Fruit fly (Drosophila melanogaster): ENCODE data around the gene ND-51.

ND-51 gene

DNA sequence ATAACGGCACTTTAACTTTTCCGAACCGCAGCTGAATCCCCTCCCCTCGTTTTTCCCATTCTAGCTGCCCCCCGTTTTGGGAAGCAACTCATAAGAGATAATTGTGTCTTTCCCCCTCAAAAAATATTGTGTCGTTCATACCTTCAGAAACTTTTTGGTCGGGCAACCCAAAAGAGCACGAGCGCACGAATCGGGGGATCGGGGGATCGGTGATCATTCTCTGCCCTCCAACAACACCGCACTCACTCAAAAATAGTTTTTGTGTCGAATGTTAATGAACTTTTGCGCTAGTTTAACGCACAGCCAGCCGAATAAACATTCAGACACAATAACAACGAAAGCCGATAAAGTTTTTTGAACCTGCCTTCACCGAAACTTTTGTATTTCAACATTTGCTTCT lies 27.8 kb upstream of the ND-51 start (continued):
- TF ChIP-seq Hr78 (GFP tag; optimal IDR thresholded peaks at IDR 0.05) (peak in 1 of 2 experiments; percentile 77), CG9932 (GFP tag; IDR thresholded peaks at IDR 0.05) (no peak), CG10543 (GFP tag; optimal IDR thresholded peaks at IDR 0.05) (peak; percentile 68), CG18619 (GFP tag; optimal IDR thresholded peaks at IDR 0.05) (no peak), PHDP (tag; optimal IDR thresholded peaks at IDR 0.05) (no peak), chm (GFP tag; IDR thresholded peaks at IDR 0.05) (0 out of 2 replicates have a peak, but pooled peaks have one; percentile 27), chinmo (GFP tag; IDR thresholded peaks at IDR 0.05; ENCODE audit: partially characterized antibody) (peak; percentile 86; the same call in 2 of the 4 replicates), CG2199 (GFP tag; IDR thresholded peaks at IDR 0.05) (0 out of 3 replicates have a peak, but pooled peaks have one; percentile 41), Dfd (GFP tag; optimal IDR thresholded peaks at IDR 0.05) (no peak), Mes4 (GFP tag; optimal IDR thresholded peaks at IDR 0.05) (no peak), CG34376 (GFP tag; optimal IDR thresholded peaks at IDR 0.05) (peak; percentile 62), wor (GFP tag; IDR thresholded peaks at IDR 0.05) (no peak), CG13894 (tag; optimal IDR thresholded peaks at IDR 0.05) (peak; percentile 28), ci (GFP tag; IDR thresholded peaks at IDR 0.05) (peak; percentile 26; the same call in 1 of the 3 replicates), cwo (GFP tag; optimal IDR thresholded peaks at IDR 0.05) (peak; percentile 68), yki (optimal IDR thresholded peaks at IDR 0.05) (no peak), Blimp-1 (GFP tag; optimal IDR thresholded peaks at IDR 0.05) (peak; percentile 69), CG42726 (GFP tag; IDR thresholded peaks at IDR 0.05; ENCODE audit: partially characterized antibody) (peak; percentile 56; the same call in 1 of the 2 replicates), Aef1 (GFP tag; IDR thresholded peaks at IDR 0.05) (peak; percentile 64), CG8388 (GFP tag; optimal IDR thresholded peaks at IDR 0.05) (no peak), CG8290 (GFP tag; optimal IDR thresholded peaks at IDR 0.05) (no peak), CG8290 (tag; optimal IDR thresholded peaks at IDR 0.05) (peak in 1 of 2 experiments; percentile 30), vnd (GFP tag; IDR thresholded peaks at IDR 0.05; ENCODE audit: partially characterized antibody) (no peak), sqz (GFP tag; optimal IDR thresholded peaks at IDR 0.05) (peak; percentile 15), pan (optimal IDR thresholded peaks at IDR 0.05) (no peak), pan (GFP tag; optimal IDR thresholded peaks at IDR 0.05 in 1 of 2, IDR thresholded peaks at IDR 0.05 in 1 of 2) (peak in 1 of 2 experiments; percentile 20), Bgb (GFP tag; IDR thresholded peaks at IDR 0.05; ENCODE audit: partially characterized antibody) (peak; percentile 16; the same call in 1 of the 2 replicates), bigmax (GFP tag; optimal IDR thresholded peaks at IDR 0.05) (no peak), Adf1 (GFP tag; IDR thresholded peaks at IDR 0.05) (peak; percentile 59; the same call in 1 of the 2 replicates), Lim3 (GFP tag; IDR thresholded peaks at IDR 0.05) (no peak), rib (GFP tag; IDR thresholded peaks at IDR 0.05) (peak; percentile 69; the same call in 1 of the 2 replicates), vfl (GFP tag; optimal IDR thresholded peaks at IDR 0.05) (no peak), B-H2 (GFP tag; optimal IDR thresholded peaks at IDR 0.05) (peak; percentile 16), ftz-f1 (GFP tag; optimal IDR thresholded peaks at IDR 0.05) (peak; percentile 27), grau (tag; optimal IDR thresholded peaks at IDR 0.05) (no peak)

dm6 chr2L:6089604-6090198 lies 27.1 kb upstream of the ND-51 start:
- TF ChIP-seq tx (GFP tag; optimal IDR thresholded peaks at IDR 0.05), result no peak
- no peak for TF ChIP-seq trh (GFP tag; optimal IDR thresholded peaks at IDR 0.05)
- TF ChIP-seq CG7271 (tag; optimal IDR thresholded peaks at IDR 0.05), result no peak
- no peak for TF ChIP-seq CG1024 (GFP tag; IDR thresholded peaks at IDR 0.05)
- no peak for TF ChIP-seq dati (GFP tag; IDR thresholded peaks at IDR 0.05)
- no peak for TF ChIP-seq Dbx (GFP tag; IDR thresholded peaks at IDR 0.05)
- peak; percentile 80 for TF ChIP-seq GATAe (GFP tag; conservative IDR thresholded peaks at IDR 0.05)
- peak; percentile 68 for TF ChIP-seq exex (tag; optimal IDR thresholded peaks at IDR 0.05)
- no peak for TF ChIP-seq CG15073 (GFP tag; optimal IDR thresholded peaks at IDR 0.05)
- peak; percentile 61 for TF ChIP-seq grn (GFP tag; optimal IDR thresholded peaks at IDR 0.05)
- TF ChIP-seq mirr (GFP tag; optimal IDR thresholded peaks at IDR 0.05), result peak; percentile 89
- no peak for TF ChIP-seq Meics (GFP tag; optimal IDR thresholded peaks at IDR 0.05)
- no peak for TF ChIP-seq CG12236 (GFP tag; optimal IDR thresholded peaks at IDR 0.05)
- no peak for TF ChIP-seq CG33213 (GFP tag; optimal IDR thresholded peaks at IDR 0.05)
- TF ChIP-seq CG30020 (tag; optimal IDR thresholded peaks at IDR 0.05), result no peak
- no peak for TF ChIP-seq CkIIα-i1 (GFP tag; IDR thresholded peaks at IDR 0.05)
- TF ChIP-seq Med (GFP tag), result peak; percentile 19
- TF ChIP-seq CG12744 (GFP tag; optimal IDR thresholded peaks at IDR 0.05), result no peak
